Worm (Caenorhabditis elegans) whole organism, L1 larva: ENCODE results near the gene inf-1.
A peak's percentile ranks its signal among the peaks of the same experiment; 100 is the strongest.

Experiments
- C04F5.9 ChIP-seq: sonication (generic microtip); optimal IDR thresholded peaks from 2 replicates; lab custom pipeline; 2016; ENCODE audit warnings: missing genetic modification characterization, missing compliant biosample characterization
- C16A3.4 ChIP-seq: fragments of 150-350 bp; optimal IDR thresholded peaks from 2 replicates; lab custom pipeline; 2014; ENCODE audit warnings: missing biosample characterization, missing genetic modification characterization
- F16B12.6 ChIP-seq: fragments of 150-350 bp; optimal IDR thresholded peaks from 2 replicates; lab custom pipeline; 2014; ENCODE audit warnings: missing biosample characterization, missing genetic modification characterization
- Y116A8C.19 ChIP-seq: sonication (generic microtip); optimal IDR thresholded peaks from 2 replicates; lab custom pipeline; 2016; ENCODE audit warnings: missing compliant biosample characterization, missing genetic modification characterization, borderline replicate concordance
- aha-1 ChIP-seq: fragments of 150-350 bp; optimal IDR thresholded peaks from 2 replicates; lab custom pipeline; 2014; ENCODE audit warnings: missing biosample characterization, missing genetic modification characterization
- ama-1 ChIP-seq: fragments of 150-350 bp; optimal IDR thresholded peaks from 2 replicates; lab custom pipeline; 2014
- blmp-1 ChIP-seq: fragments of 150-350 bp; optimal IDR thresholded peaks from 2 replicates; lab custom pipeline; 2014; ENCODE audit warnings: missing biosample characterization, missing genetic modification characterization
- ceh-8 ChIP-seq: fragments of 200-800 bp; sonication (Bioruptor generic); optimal IDR thresholded peaks from 2 replicates; lab custom pipeline; 2018; ENCODE audit warnings: mild to moderate bottlenecking, missing genetic modification characterization, moderate library complexity, missing compliant biosample characterization
- ceh-82 ChIP-seq, 3 experiments: fragments of 150-350 bp in 1 of 3; sonication (generic microtip) in 2 of 3; optimal IDR thresholded peaks; 2 replicates each; lab custom pipeline; 2014 to 2017; ENCODE audit warnings: missing biosample characterization in 3 of 3, missing genetic modification characterization in 3 of 3
- ceh-90 ChIP-seq: sonication (generic microtip); optimal IDR thresholded peaks from 2 replicates; lab custom pipeline; 2016; ENCODE audit warnings: missing genetic modification characterization, missing compliant biosample characterization
- dsc-1 ChIP-seq: sonication (generic microtip); optimal IDR thresholded peaks from 2 replicates; lab custom pipeline; 2016; ENCODE audit warnings: mild to moderate bottlenecking, missing genetic modification characterization, missing compliant biosample characterization
- efl-1 ChIP-seq, 4 experiments: fragments of 150-350 bp; optimal IDR thresholded peaks in 3 of 4; peaks in 1 of 4; 1 replicate in 1 of 4; 2 replicates in 3 of 4; lab custom pipeline; 2014; ENCODE audit warnings: missing biosample characterization in 2 of 4, missing genetic modification characterization in 2 of 4, missing genetic modification reagents in 2 of 4
- fkh-4 ChIP-seq: sonication (generic microtip); optimal IDR thresholded peaks from 2 replicates; lab custom pipeline; 2016; ENCODE audit warnings: missing compliant biosample characterization, missing genetic modification characterization, borderline replicate concordance
- fkh-8 ChIP-seq: sonication (generic microtip); optimal IDR thresholded peaks from 2 replicates; lab custom pipeline; 2016; ENCODE audit warnings: mild to moderate bottlenecking, missing genetic modification characterization, missing compliant biosample characterization
- fos-1 ChIP-seq: fragments of 150-350 bp; optimal IDR thresholded peaks from 2 replicates; lab custom pipeline; 2014; ENCODE audit warnings: missing biosample characterization, missing genetic modification characterization
- hlh-17 ChIP-seq: fragments of 200-800 bp; sonication (Bioruptor generic); optimal IDR thresholded peaks from 2 replicates; lab custom pipeline; 2018; ENCODE audit warnings: missing genetic modification characterization, mild to moderate bottlenecking, missing compliant biosample characterization, moderate library complexity, borderline replicate concordance
- hlh-4 ChIP-seq: sonication (generic microtip); optimal IDR thresholded peaks from 2 replicates; lab custom pipeline; 2016; ENCODE audit warnings: mild to moderate bottlenecking, missing genetic modification characterization, missing compliant biosample characterization
- hpl-2 ChIP-seq: fragments of 150-350 bp; optimal IDR thresholded peaks from 2 replicates; lab custom pipeline; 2014; ENCODE audit warnings: missing biosample characterization, missing genetic modification reagents, missing genetic modification characterization
- jun-1 ChIP-seq: fragments of 150-350 bp; optimal IDR thresholded peaks from 2 replicates; lab custom pipeline; 2014; ENCODE audit warnings: missing biosample characterization, missing genetic modification reagents, missing genetic modification characterization
- lsy-2 ChIP-seq, 2 experiments: fragments of 150-350 bp; optimal IDR thresholded peaks; 2 replicates each; lab custom pipeline; 2014; ENCODE audit warnings: missing biosample characterization in 2 of 2, missing genetic modification characterization in 2 of 2
- mep-1 ChIP-seq: fragments of 150-350 bp; optimal IDR thresholded peaks from 2 replicates; lab custom pipeline; 2014; ENCODE audit warnings: missing biosample characterization, missing genetic modification characterization
- nhr-12 ChIP-seq: sonication (generic microtip); optimal IDR thresholded peaks from 2 replicates; lab custom pipeline; 2017; ENCODE audit warnings: missing biosample characterization, missing genetic modification characterization
- nhr-237 ChIP-seq: fragments of 150-350 bp; optimal IDR thresholded peaks from 2 replicates; lab custom pipeline; 2014; ENCODE audit warnings: missing biosample characterization, missing genetic modification characterization
- nhr-47 ChIP-seq: sonication (generic microtip); optimal IDR thresholded peaks from 2 replicates; lab custom pipeline; 2016; ENCODE audit warnings: mild to moderate bottlenecking, missing genetic modification characterization, moderate library complexity, missing compliant biosample characterization
- nhr-71 ChIP-seq: sonication (generic microtip); optimal IDR thresholded peaks from 2 replicates; lab custom pipeline; 2016; ENCODE audit warnings: mild to moderate bottlenecking, missing genetic modification characterization, moderate library complexity, missing compliant biosample characterization
- nhr-76 ChIP-seq: sonication (generic microtip); optimal IDR thresholded peaks from 2 replicates; lab custom pipeline; 2017; ENCODE audit warnings: missing biosample characterization, missing genetic modification characterization
- nhr-84 ChIP-seq: sonication (generic microtip); optimal IDR thresholded peaks from 2 replicates; lab custom pipeline; 2017; ENCODE audit warnings: missing biosample characterization, missing genetic modification characterization
- nhr-85 ChIP-seq: sonication (generic microtip); peaks from one replicate; lab custom pipeline; 2016; ENCODE audit warnings: missing genetic modification characterization, inconsistent platforms, missing compliant biosample characterization
- pag-3 ChIP-seq: sonication (generic microtip); optimal IDR thresholded peaks from 2 replicates; lab custom pipeline; 2017; ENCODE audit warnings: missing genetic modification characterization, mild to moderate bottlenecking, missing compliant biosample characterization, antibody characterized with exemption, borderline replicate concordance; ENCODE audit not compliant: insufficient read depth
- pqm-1 ChIP-seq: sonication (generic microtip); optimal IDR thresholded peaks from 3 replicates; lab custom pipeline; 2017; ENCODE audit warnings: missing biosample characterization, missing genetic modification characterization
- rnt-1 ChIP-seq: sonication (generic microtip); optimal IDR thresholded peaks from 2 replicates; lab custom pipeline; 2016; ENCODE audit warnings: mild to moderate bottlenecking, missing genetic modification characterization, moderate library complexity, missing compliant biosample characterization
- snpc-4 ChIP-seq: fragments of 150-350 bp; optimal IDR thresholded peaks from 2 replicates; lab custom pipeline; 2014; ENCODE audit warnings: missing biosample characterization, missing genetic modification characterization
- sptf-1 ChIP-seq: fragments of 150-350 bp; optimal IDR thresholded peaks from 2 replicates; lab custom pipeline; 2014; ENCODE audit warnings: missing biosample characterization, missing genetic modification characterization
- swsn-7 ChIP-seq: sonication (generic microtip); optimal IDR thresholded peaks from 2 replicates; lab custom pipeline; 2016; ENCODE audit warnings: missing genetic modification characterization, missing compliant biosample characterization
- tbx-2 ChIP-seq: sonication (generic microtip); optimal IDR thresholded peaks from 2 replicates; lab custom pipeline; 2016; ENCODE audit warnings: missing genetic modification characterization, missing compliant biosample characterization
- tlp-1 ChIP-seq: fragments of 150-350 bp; optimal IDR thresholded peaks from 2 replicates; lab custom pipeline; 2014; ENCODE audit warnings: missing biosample characterization, missing genetic modification characterization
- unc-62 ChIP-seq: fragments of 150-350 bp; optimal IDR thresholded peaks from 2 replicates; lab custom pipeline; 2014; ENCODE audit warnings: missing biosample characterization, missing genetic modification reagents, missing genetic modification characterization

Gene inf-1

DNA sequence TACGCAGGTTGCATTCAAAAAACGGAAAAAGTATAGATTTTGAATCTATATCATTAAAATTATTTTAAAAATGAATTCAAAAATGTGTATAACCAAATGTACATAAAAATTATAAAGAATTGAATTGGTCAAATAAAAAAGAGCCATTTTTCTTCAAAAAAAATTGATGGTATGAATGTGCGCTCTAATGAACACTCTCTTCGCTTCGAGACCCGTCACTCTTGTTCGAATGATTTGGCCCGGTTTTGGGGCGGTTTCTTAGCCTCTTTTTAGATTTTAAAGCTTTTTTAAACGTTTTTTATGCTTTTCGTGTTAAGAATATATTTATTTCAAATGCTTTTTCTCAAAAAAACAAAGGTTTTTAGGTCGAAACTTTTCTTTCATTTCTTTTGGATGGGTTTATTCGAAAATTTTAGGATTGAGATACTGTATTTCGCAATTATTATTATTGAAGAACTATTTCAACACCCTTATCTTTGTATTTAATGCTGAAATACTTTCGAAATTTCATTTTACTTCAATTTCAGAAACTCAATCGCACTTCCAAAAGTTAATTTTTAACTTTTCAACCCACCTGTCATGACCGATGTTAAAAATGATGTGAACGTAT, at the start of gene inf-1 (continued):
- peak; percentile 63 for TF ChIP-seq efl-1 (optimal IDR thresholded peaks at IDR 0.05; lab: Kevin White, UChicago)
- TF ChIP-seq efl-1 (GFP tag; optimal IDR thresholded peaks at IDR 0.05 in 1 of 2; lab: Kevin White, UChicago) = peak; percentile 70 to 91
- TF ChIP-seq nhr-47 = peak; percentile 18
- no peak for TF ChIP-seq pqm-1
- peak; percentile 67 to 88 for TF ChIP-seq lsy-2 (tag; optimal IDR thresholded peaks at IDR 0.05; lab: Kevin White, UChicago)
- no peak for TF ChIP-seq blmp-1 (tag; lab: Kevin White, UChicago)
- no peak for TF ChIP-seq sptf-1
- TF ChIP-seq aha-1 (tag; lab: Kevin White, UChicago) = no peak
- no peak for TF ChIP-seq ama-1
- no peak for TF ChIP-seq hlh-4 (tag; lab: Kevin White, UChicago)
- no peak for TF ChIP-seq pag-3 (tag; lab: Kevin White, UChicago)
- no peak for TF ChIP-seq nhr-237 (tag; lab: Kevin White, UChicago)

DNA sequence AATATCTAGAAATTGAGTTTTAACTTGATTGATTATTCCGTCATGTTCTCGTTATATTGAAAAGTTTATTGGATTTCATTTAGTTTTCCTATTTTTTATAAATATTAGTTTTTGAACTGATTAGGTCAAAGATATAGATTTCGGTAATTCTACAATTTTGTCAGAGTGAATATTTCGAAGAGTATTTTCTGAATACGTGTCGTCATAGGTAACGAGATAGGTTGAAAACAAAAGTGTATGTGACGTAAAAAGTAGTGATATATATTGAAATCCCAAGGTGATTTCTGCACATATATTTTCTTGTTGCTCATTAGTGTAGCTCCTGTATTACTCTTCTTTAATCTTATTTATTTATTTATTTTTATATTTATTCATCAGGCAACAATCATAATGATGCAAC, 49.1 kb upstream of the inf-1 start, which contains the start of gene K04C2.7:
TSS of gene K04C2.7 (plus strand) at position 301 of the 400 bp plus-strand sequence.
- TF ChIP-seq fkh-8 (tag; lab: Kevin White, UChicago) = peak; percentile 49
- TF ChIP-seq hpl-2 (GFP tag; lab: Kevin White, UChicago) = no peak
- peak; percentile 2 for TF ChIP-seq dsc-1
- no peak for TF ChIP-seq hlh-17
- peak; percentile 9 for TF ChIP-seq nhr-71
- peak; percentile 3 for TF ChIP-seq ceh-8 (GFP tag; lab: Kevin White, UChicago)
- peak; percentile 4 for TF ChIP-seq nhr-47

DNA sequence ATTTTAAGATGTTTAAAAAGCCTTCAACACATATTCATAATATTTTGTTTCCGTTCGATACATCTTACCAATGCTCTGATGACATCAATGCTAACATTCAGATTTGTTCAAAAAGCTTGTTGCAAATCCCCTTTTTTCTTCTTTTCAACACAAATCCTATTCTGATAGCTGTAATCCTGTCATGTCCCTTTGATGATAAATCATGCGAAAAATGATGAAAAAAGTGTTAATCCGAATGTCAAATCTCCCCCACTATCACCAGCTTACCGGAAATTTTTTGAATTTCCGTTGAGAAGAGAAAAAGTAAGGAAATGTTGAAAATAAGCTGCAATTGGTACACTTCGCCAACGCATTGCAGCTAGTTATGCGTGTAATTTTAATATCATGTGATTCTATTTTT, 48.2 kb upstream of the inf-1 start:
- TF ChIP-seq C04F5.9 (tag; lab: Kevin White, UChicago) (no peak), nhr-84 (tag; lab: Kevin White, UChicago) (no peak), mep-1 (tag; lab: Kevin White, UChicago) (no peak), jun-1 (tag; lab: Kevin White, UChicago) (no peak), efl-1 (optimal IDR thresholded peaks at IDR 0.05; lab: Kevin White, UChicago) (no peak), efl-1 (GFP tag; optimal IDR thresholded peaks at IDR 0.05 in 1 of 2; lab: Kevin White, UChicago) (peak in 1 of 2 experiments; percentile 63), nhr-76 (tag; lab: Kevin White, UChicago) (no peak), fkh-4 (tag; lab: Kevin White, UChicago) (no peak), snpc-4 (no peak), ceh-8 (GFP tag; lab: Kevin White, UChicago) (no peak), ceh-90 (tag; lab: Kevin White, UChicago) (no peak), C16A3.4 (tag; lab: Kevin White, UChicago) (no peak), dsc-1 (peak; percentile 56), nhr-12 (tag; lab: Kevin White, UChicago) (no peak), fos-1 (no peak), tbx-2 (tag; lab: Kevin White, UChicago) (no peak), hpl-2 (GFP tag; lab: Kevin White, UChicago) (no peak), fkh-8 (tag; lab: Kevin White, UChicago) (peak; percentile 63), ceh-82 (tag; optimal IDR thresholded peaks at IDR 0.05; lab: Kevin White, UChicago) (no peak), tlp-1 (tag; lab: Kevin White, UChicago) (no peak), unc-62 (GFP tag; lab: Kevin White, UChicago) (no peak), Y116A8C.19 (no peak), nhr-85 (tag; lab: Kevin White, UChicago) (peak; percentile 8)
- TF ChIP-seq, all 84 proteins: peak for 4

DNA sequence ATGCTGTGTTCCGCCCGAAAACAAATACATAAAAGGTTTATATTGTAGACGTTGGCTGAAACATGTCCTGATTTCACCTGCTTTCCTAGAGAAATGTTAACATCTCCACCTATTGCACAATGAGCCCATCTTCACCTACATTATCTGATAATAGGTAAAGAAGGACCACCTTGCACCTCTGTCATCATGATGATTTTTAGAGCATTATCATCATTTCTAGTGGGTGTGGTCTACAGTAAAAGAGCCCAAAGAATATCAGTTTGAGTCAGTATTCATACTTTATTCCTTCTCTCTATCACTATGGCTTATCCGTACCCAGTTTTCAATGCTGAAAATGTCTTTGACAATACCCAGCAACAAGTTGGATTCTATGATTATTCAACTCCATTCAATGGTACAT, 45.7 kb upstream of the inf-1 start, which contains the start of gene med-2:
TSS of gene med-2 (plus strand) at position 301 of the 400 bp plus-strand sequence.
- TF ChIP-seq nhr-12 (tag; lab: Kevin White, UChicago) (no peak), rnt-1 (tag; lab: Kevin White, UChicago) (no peak), F16B12.6 (no peak), swsn-7 (no peak), aha-1 (tag; lab: Kevin White, UChicago) (no peak)
- TF ChIP-seq, all 84 proteins: peak for 0
